Fruit fly (Drosophila melanogaster) whole organism, embryonic: ENCODE results near the gene CG14252.

Experiments used
- Adf1 ChIP-seq: fragments of 200-800 bp; sonication (Bioruptor generic); IDR thresholded peaks from 2 replicates; pipeline ENCODE4 v1.3.6; 2022; ENCODE audit warnings: missing biosample characterization, missing genetic modification characterization
- Aef1 ChIP-seq: fragments of 200-800 bp; sonication (Bioruptor generic); IDR thresholded peaks from 3 replicates; pipeline ENCODE4 v1.3.6; 2022; ENCODE audit warnings: missing biosample characterization, missing genetic modification characterization
- CG10274 ChIP-seq: fragments of 200-800 bp; sonication (Bioruptor generic); optimal IDR thresholded peaks from 3 replicates; lab custom pipeline; 2017; ENCODE audit warnings: missing biosample characterization, mild to moderate bottlenecking, missing genetic modification characterization
- CG11723 ChIP-seq: fragments of 200-800 bp; sonication (Bioruptor generic); optimal IDR thresholded peaks from 2 replicates; lab custom pipeline; 2017; ENCODE audit warnings: missing biosample characterization, mild to moderate bottlenecking, missing genetic modification characterization
- CG12299 ChIP-seq: fragments of 200-800 bp; sonication (Bioruptor generic); optimal IDR thresholded peaks from 2 replicates; lab custom pipeline; 2018; ENCODE audit warnings: missing biosample characterization, mild to moderate bottlenecking, missing genetic modification characterization
- CG1233 ChIP-seq: fragments of 200-800 bp; sonication (Bioruptor generic); optimal IDR thresholded peaks from 4 replicates; lab custom pipeline; 2018; ENCODE audit warnings: missing biosample characterization, mild to moderate bottlenecking, missing genetic modification characterization
- CG12391 ChIP-seq: fragments of 200-800 bp; sonication (Bioruptor generic); optimal IDR thresholded peaks from 3 replicates; lab custom pipeline; 2018; ENCODE audit warnings: missing biosample characterization, mild to moderate bottlenecking, missing genetic modification characterization, moderate library complexity
- CG12659 ChIP-seq: fragments of 200-800 bp; sonication (Bioruptor generic); optimal IDR thresholded peaks from 3 replicates; lab custom pipeline; 2017; ENCODE audit warnings: mild to moderate bottlenecking, missing biosample characterization, missing genetic modification reagents, missing genetic modification characterization
- CG1602 ChIP-seq: fragments of 200-800 bp; sonication (Bioruptor generic); optimal IDR thresholded peaks from 3 replicates; lab custom pipeline; 2016; ENCODE audit warnings: missing biosample characterization, missing genetic modification characterization
- CG17361 ChIP-seq: fragments of 200-800 bp; sonication (Bioruptor generic); IDR thresholded peaks from 3 replicates; pipeline ENCODE4 v1.3.6; 2022; ENCODE audit warnings: missing biosample characterization, missing genetic modification characterization
- CG17612 ChIP-seq: fragments of 200-800 bp; sonication (Bioruptor generic); IDR thresholded peaks from 2 replicates; pipeline ENCODE4 v1.3.6; 2022; ENCODE audit warnings: missing biosample characterization, missing genetic modification characterization
- CG18011 ChIP-seq: fragments of 200-800 bp; sonication (Bioruptor generic); optimal IDR thresholded peaks from 2 replicates; lab custom pipeline; 2017; ENCODE audit warnings: missing biosample characterization, missing genetic modification characterization, mild to moderate bottlenecking, moderate library complexity, missing genotype
- CG18619 ChIP-seq: fragments of 200-800 bp; sonication (Bioruptor generic); optimal IDR thresholded peaks from 3 replicates; lab custom pipeline; 2017; ENCODE audit warnings: missing biosample characterization, mild to moderate bottlenecking, missing genetic modification characterization
- CG30020 ChIP-seq: fragments of 200-800 bp; optimal IDR thresholded peaks from 2 replicates; lab custom pipeline; 2019; ENCODE audit warnings: missing biosample characterization, mild to moderate bottlenecking, missing genetic modification characterization, moderate library complexity
- CG31365 ChIP-seq: fragments of 200-800 bp; sonication (Bioruptor generic); optimal IDR thresholded peaks from 2 replicates; lab custom pipeline; 2018; ENCODE audit warnings: missing biosample characterization, mild to moderate bottlenecking, missing genetic modification characterization
- CG32767 ChIP-seq: fragments of 200-800 bp; sonication (Bioruptor generic); IDR thresholded peaks from 2 replicates; pipeline ENCODE4 v1.3.6; 2022; ENCODE audit warnings: missing biosample characterization, missing genetic modification characterization
- CG3726 ChIP-seq: fragments of 200-800 bp; sonication (Bioruptor generic); IDR thresholded peaks from 3 replicates; pipeline ENCODE4, ENCODE4 v1.3.6; 2022; ENCODE audit warnings: missing biosample characterization, missing genetic modification characterization
- CG42726 ChIP-seq: fragments of 200-800 bp; sonication (Bioruptor generic); IDR thresholded peaks from 2 replicates; pipeline ENCODE4 v1.3.6; 2022; ENCODE audit warnings: missing biosample characterization, missing genetic modification characterization; ENCODE audit not compliant: partially characterized antibody
- CG4404 ChIP-seq: fragments of 200-800 bp; sonication (Bioruptor generic); IDR thresholded peaks from 2 replicates; pipeline ENCODE4 v1.3.6; 2022; ENCODE audit warnings: missing biosample characterization, missing genetic modification characterization
- CG4730 ChIP-seq: fragments of 200-800 bp; sonication (Bioruptor generic); IDR thresholded peaks from 2 replicates; pipeline ENCODE4 v1.3.6; 2022; ENCODE audit warnings: missing biosample characterization, missing genetic modification characterization
- CG8388 ChIP-seq: fragments of 200-800 bp; sonication (Bioruptor generic); optimal IDR thresholded peaks from 2 replicates; lab custom pipeline; 2019; ENCODE audit warnings: missing biosample characterization, mild to moderate bottlenecking, missing genetic modification characterization, moderate library complexity
- CG9215 ChIP-seq: fragments of 200-800 bp; sonication (Bioruptor generic); IDR thresholded peaks from 2 replicates; pipeline ENCODE4 v1.3.6; 2022; ENCODE audit warnings: missing biosample characterization, missing genetic modification characterization
- CG9817 ChIP-seq: fragments of 200-800 bp; sonication (Bioruptor generic); optimal IDR thresholded peaks from 2 replicates; lab custom pipeline; 2018; ENCODE audit warnings: missing biosample characterization, mild to moderate bottlenecking, missing genetic modification characterization, moderate library complexity
- CHES-1-like ChIP-seq: fragments of 200-800 bp; sonication (Bioruptor generic); optimal IDR thresholded peaks from 2 replicates; lab custom pipeline; 2016; ENCODE audit warnings: missing biosample characterization, missing genetic modification characterization
- Dek ChIP-seq: fragments of 200-800 bp; sonication (Bioruptor generic); optimal IDR thresholded peaks from 3 replicates; lab custom pipeline; 2019; ENCODE audit warnings: missing biosample characterization, mild to moderate bottlenecking, missing genetic modification characterization, moderate library complexity
- Dip3 ChIP-seq: fragments of 200-800 bp; sonication (Bioruptor generic); optimal IDR thresholded peaks from 3 replicates; lab custom pipeline; 2016; ENCODE audit warnings: missing biosample characterization, missing genetic modification characterization
- HLH4C ChIP-seq: fragments of 200-800 bp; sonication (Bioruptor generic); IDR thresholded peaks from 3 replicates; pipeline ENCODE4 v1.3.6; 2022; ENCODE audit warnings: missing biosample characterization, missing genetic modification characterization; ENCODE audit not compliant: partially characterized antibody
- HLHmδ ChIP-seq: fragments of 200-800 bp; sonication (Bioruptor generic); optimal IDR thresholded peaks from 2 replicates; lab custom pipeline; 2018; ENCODE audit warnings: missing biosample characterization, mild to moderate bottlenecking, missing genetic modification characterization, moderate library complexity
- HmgZ ChIP-seq: fragments of 200-800 bp; sonication (Bioruptor generic); optimal IDR thresholded peaks from 2 replicates; lab custom pipeline; 2018; ENCODE audit warnings: missing biosample characterization, mild to moderate bottlenecking, missing genetic modification characterization
- MTF-1 ChIP-seq: fragments of 200-800 bp; sonication (Bioruptor generic); optimal IDR thresholded peaks from 2 replicates; lab custom pipeline; 2018; ENCODE audit warnings: missing biosample characterization, mild to moderate bottlenecking, missing genetic modification characterization, borderline replicate concordance
- Max ChIP-seq: fragments of 200-800 bp; sonication (Bioruptor generic); optimal IDR thresholded peaks from 2 replicates; lab custom pipeline; 2016; ENCODE audit warnings: missing biosample characterization, mild to moderate bottlenecking, missing genetic modification characterization
- NFAT ChIP-seq: fragments of 200-800 bp; sonication (Bioruptor generic); IDR thresholded peaks from 2 replicates; pipeline ENCODE4 v1.3.6; 2022; ENCODE audit warnings: missing biosample characterization, missing genetic modification characterization
- NK7.1 ChIP-seq: fragments of 200-800 bp; sonication (Bioruptor generic); optimal IDR thresholded peaks from 3 replicates; lab custom pipeline; 2016; ENCODE audit warnings: missing biosample characterization, missing genetic modification characterization
- Oaz ChIP-seq: fragments of 200-800 bp; sonication (Bioruptor generic); IDR thresholded peaks from 2 replicates; pipeline ENCODE4 v1.3.6; 2022; ENCODE audit warnings: missing biosample characterization, missing genetic modification characterization
- Rx ChIP-seq: fragments of 200-800 bp; sonication (Bioruptor generic); IDR thresholded peaks from 2 replicates; pipeline ENCODE4 v1.3.6; 2022; ENCODE audit warnings: missing biosample characterization, missing genetic modification characterization
- TFAM ChIP-seq: fragments of 200-800 bp; sonication (Bioruptor generic); optimal IDR thresholded peaks from 2 replicates; lab custom pipeline; 2017; ENCODE audit warnings: missing biosample characterization, missing genetic modification characterization, inconsistent platforms
- Xrp1 ChIP-seq: fragments of 200-800 bp; sonication (Bioruptor generic); IDR thresholded peaks from 2 replicates; pipeline ENCODE4 v1.3.6; 2022; ENCODE audit warnings: missing biosample characterization, missing genetic modification characterization
- abd-A ChIP-seq: fragments of 200-800 bp; sonication (Bioruptor generic); optimal IDR thresholded peaks from 3 replicates; lab custom pipeline; 2019; ENCODE audit warnings: missing biosample characterization, mild to moderate bottlenecking, missing genetic modification characterization, moderate library complexity
- al ChIP-seq: fragments of 200-800 bp; sonication (Bioruptor generic); IDR thresholded peaks from 2 replicates; pipeline ENCODE4 v1.3.6; 2022; ENCODE audit warnings: missing biosample characterization, missing genetic modification characterization
- az2 ChIP-seq: fragments of 200-800 bp; sonication (Bioruptor generic); optimal IDR thresholded peaks from 3 replicates; lab custom pipeline; 2016; ENCODE audit warnings: missing biosample characterization, missing genetic modification characterization
- btn ChIP-seq: fragments of 200-800 bp; sonication (Bioruptor generic); optimal IDR thresholded peaks from 2 replicates; lab custom pipeline; 2016; ENCODE audit warnings: missing biosample characterization, missing genetic modification characterization
- caup ChIP-seq: fragments of 200-800 bp; sonication (Bioruptor generic); optimal IDR thresholded peaks from 3 replicates; lab custom pipeline; 2017; ENCODE audit warnings: missing biosample characterization, mild to moderate bottlenecking, missing genetic modification characterization, moderate library complexity; ENCODE audit not compliant: severe bottlenecking
- crc ChIP-seq: fragments of 200-800 bp; sonication (Bioruptor generic); optimal IDR thresholded peaks from 2 replicates; lab custom pipeline; 2016; ENCODE audit warnings: missing biosample characterization, missing genetic modification characterization
- gcm2 ChIP-seq: fragments of 200-800 bp; sonication (Bioruptor generic); optimal IDR thresholded peaks from 2 replicates; lab custom pipeline; 2016; ENCODE audit warnings: missing biosample characterization, missing genetic modification characterization
- gem ChIP-seq: fragments of 200-800 bp; sonication (Bioruptor generic); optimal IDR thresholded peaks from 2 replicates; lab custom pipeline; 2019; ENCODE audit warnings: missing biosample characterization, mild to moderate bottlenecking, missing genetic modification characterization, moderate library complexity
- luna ChIP-seq: fragments of 200-800 bp; sonication (Bioruptor generic); optimal IDR thresholded peaks from 2 replicates; lab custom pipeline; 2016; ENCODE audit warnings: missing biosample characterization, missing genetic modification characterization
- pros ChIP-seq: fragments of 200-800 bp; sonication (Bioruptor generic); optimal IDR thresholded peaks from 3 replicates; lab custom pipeline; 2019; ENCODE audit warnings: missing biosample characterization, mild to moderate bottlenecking, missing genetic modification characterization, moderate library complexity
- psq ChIP-seq: fragments of 200-800 bp; sonication (Bioruptor generic); optimal IDR thresholded peaks from 2 replicates; lab custom pipeline; 2017; ENCODE audit warnings: missing biosample characterization, missing genetic modification characterization
- run ChIP-seq: fragments of 200-800 bp; sonication (Bioruptor generic); optimal IDR thresholded peaks from 3 replicates; lab custom pipeline; 2018; ENCODE audit warnings: missing biosample characterization, mild to moderate bottlenecking, missing genetic modification characterization
- sna ChIP-seq: fragments of 200-800 bp; sonication (Bioruptor generic); IDR thresholded peaks from 2 replicates; pipeline ENCODE4 v1.3.6; 2022; ENCODE audit warnings: missing biosample characterization, missing genetic modification characterization; ENCODE audit not compliant: partially characterized antibody
- ssp ChIP-seq: fragments of 200-800 bp; sonication (Bioruptor generic); IDR thresholded peaks from 2 replicates; pipeline ENCODE4 v1.3.6; 2022; ENCODE audit warnings: missing biosample characterization, missing genetic modification characterization
- twi ChIP-seq: fragments of 200-800 bp; optimal IDR thresholded peaks from 2 replicates; lab custom pipeline; 2019; ENCODE audit warnings: missing biosample characterization, mild to moderate bottlenecking, missing genetic modification characterization, moderate library complexity

Gene CG14252

DNA sequence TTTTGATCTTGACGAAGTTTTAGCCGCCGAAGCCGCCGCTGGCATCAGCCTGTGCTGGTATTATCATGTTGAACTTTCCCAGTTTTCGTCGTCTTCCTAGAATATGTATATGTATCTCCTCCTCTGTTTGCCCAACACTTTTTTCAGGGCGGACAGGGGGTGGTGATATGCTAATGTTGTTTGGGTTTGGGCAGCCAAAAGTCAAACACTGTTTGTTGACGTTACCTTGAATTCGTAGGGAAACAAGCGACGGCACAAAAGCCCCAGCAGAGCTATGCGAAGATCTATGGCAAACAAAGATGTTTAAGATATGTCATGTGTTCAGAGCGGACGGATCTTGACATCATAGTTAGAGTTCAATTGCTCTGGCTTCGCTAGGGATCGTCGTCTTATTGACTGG, 36.6 kb upstream of the CG14252 start (continued):
- peak; percentile 33 for TF ChIP-seq CG1233 (GFP tag; lab: Kevin White, UChicago)
- no peak for TF ChIP-seq HmgZ (tag; lab: Kevin White, UChicago)
- peak; percentile 33 for TF ChIP-seq HLHmδ
- no peak for TF ChIP-seq CG18011 (GFP tag; lab: Kevin White, UChicago)
- TF ChIP-seq NK7.1 (GFP tag; lab: Kevin White, UChicago) = no peak
- TF ChIP-seq caup = no peak
- no peak for TF ChIP-seq gcm2 (GFP tag; lab: Kevin White, UChicago)
- no peak for TF ChIP-seq CG31365 (tag; lab: Kevin White, UChicago)
- no peak for TF ChIP-seq btn
- no peak for TF ChIP-seq CG10274
- no peak for TF ChIP-seq crc (GFP tag; lab: Kevin White, UChicago)
- TF ChIP-seq CG9215 (GFP tag; lab: Robert Waterston, UW) = no peak
- no peak for TF ChIP-seq TFAM (GFP tag; lab: Kevin White, UChicago)
- TF ChIP-seq ssp = no peak
- TF ChIP-seq CG8388 = no peak
- TF ChIP-seq pros (GFP tag; lab: Kevin White, UChicago) = no peak
- peak; percentile 37 for TF ChIP-seq CG11723 (GFP tag; lab: Kevin White, UChicago)
- TF ChIP-seq CG17612 = no peak
- no peak for TF ChIP-seq CG30020
- no peak for TF ChIP-seq sna
- peak; percentile 49; the same call in 1 of the 2 replicates for TF ChIP-seq Xrp1
- TF ChIP-seq CG1602 (GFP tag; lab: Kevin White, UChicago) = no peak
- peak; percentile 43 for TF ChIP-seq MTF-1
- TF ChIP-seq al (GFP tag; lab: Robert Waterston, UW) = no peak
- TF ChIP-seq psq = no peak
- TF ChIP-seq CG18619 (GFP tag; lab: Kevin White, UChicago) = no peak
- TF ChIP-seq CG9817 (tag; lab: Kevin White, UChicago) = no peak
- no peak for TF ChIP-seq CG4730 (GFP tag; lab: Robert Waterston, UW)
- TF ChIP-seq twi = no peak
- no peak for TF ChIP-seq CG4404
- TF ChIP-seq CG12659 = no peak
- no peak for TF ChIP-seq HLH4C (GFP tag; lab: Robert Waterston, UW)
- no peak for TF ChIP-seq az2 (GFP tag; lab: Kevin White, UChicago)
- no peak for TF ChIP-seq Aef1 (GFP tag; lab: Robert Waterston, UW)
- TF ChIP-seq Dek = no peak
- TF ChIP-seq Rx (GFP tag; lab: Robert Waterston, UW) = no peak
- TF ChIP-seq CHES-1-like = no peak
- no peak for TF ChIP-seq Adf1
- TF ChIP-seq CG12391 (tag; lab: Kevin White, UChicago) = no peak
- TF ChIP-seq CG42726 (GFP tag; lab: Robert Waterston, UW) = no peak
- TF ChIP-seq abd-A (tag; lab: Kevin White, UChicago) = no peak
- TF ChIP-seq Dip3 (GFP tag; lab: Kevin White, UChicago) = no peak
- no peak for TF ChIP-seq Max
- TF ChIP-seq CG17361 (GFP tag; lab: Robert Waterston, UW) = no peak
- no peak for TF ChIP-seq CG3726 (GFP tag; lab: Robert Waterston, UW)
- TF ChIP-seq luna (GFP tag; lab: Kevin White, UChicago) = no peak
- TF ChIP-seq NFAT = no peak
- no peak for TF ChIP-seq Oaz (GFP tag; lab: Robert Waterston, UW)
- no peak for TF ChIP-seq CG12299
- peak; percentile 24 for TF ChIP-seq gem (tag; lab: Kevin White, UChicago)
- no peak for TF ChIP-seq run (tag; lab: Kevin White, UChicago)
- TF ChIP-seq CG32767 (GFP tag; lab: Robert Waterston, UW) = no peak
